Fruit fly (Drosophila melanogaster): Measurements from ENCODE around the gene smog.

DNA sequence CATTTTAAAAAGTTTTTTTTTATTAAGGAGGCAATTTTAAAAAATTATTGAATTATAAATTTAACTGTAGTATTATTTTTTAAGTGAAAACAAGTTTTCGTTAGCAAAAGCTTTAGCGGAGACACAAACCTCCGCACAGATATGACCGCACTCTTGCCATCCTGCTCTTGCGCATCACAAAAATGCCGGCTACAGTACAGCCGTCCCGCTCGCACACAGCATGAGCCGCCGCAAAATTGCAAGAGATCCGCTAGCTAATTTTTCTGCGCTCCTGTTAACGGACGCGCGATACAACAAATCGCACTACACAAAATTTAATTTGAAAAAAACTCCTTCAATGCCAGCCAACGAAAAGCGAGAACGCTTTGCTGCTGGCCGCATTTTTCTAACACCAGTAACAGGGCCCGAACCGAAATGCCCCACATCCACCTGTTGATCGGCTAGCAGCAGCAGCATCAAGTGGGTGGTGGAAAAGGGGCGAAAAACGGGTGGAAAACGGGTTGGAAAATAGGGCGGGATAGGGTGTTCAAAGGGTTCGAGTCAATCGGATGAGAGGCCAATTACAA lies 42.5 kb upstream of the smog start:
- TF ChIP-seq CG16779 (GFP tag; IDR thresholded peaks at IDR 0.05), result no peak
- no peak for TF ChIP-seq Elba2 (GFP tag; optimal IDR thresholded peaks at IDR 0.05)
